Worm (Caenorhabditis elegans) whole organism, mixed stage, embryonic: ENCODE results near the gene M117.6.

Source experiments
- blmp-1 ChIP-seq: fragments of 150-350 bp; optimal IDR thresholded peaks from 2 replicates; lab custom pipeline; 2014; ENCODE audit warnings: missing biosample characterization, missing genetic modification characterization
- elt-1 ChIP-seq: sonication (generic microtip); optimal IDR thresholded peaks from 2 replicates; lab custom pipeline; 2017; ENCODE audit warnings: missing genetic modification characterization, mild to moderate bottlenecking, missing compliant biosample characterization, antibody characterized with exemption, moderate library complexity, borderline replicate concordance; ENCODE audit not compliant: insufficient read depth
- nhr-237 ChIP-seq: fragments of 150-350 bp; optimal IDR thresholded peaks from 2 replicates; lab custom pipeline; 2014; ENCODE audit warnings: missing biosample characterization, missing genetic modification characterization
- nhr-76 ChIP-seq: sonication (generic microtip); optimal IDR thresholded peaks from 2 replicates; lab custom pipeline; 2017; ENCODE audit warnings: missing biosample characterization, missing genetic modification characterization
- sptf-1 ChIP-seq: sonication (generic microtip); optimal IDR thresholded peaks from 2 replicates; lab custom pipeline; 2017; ENCODE audit warnings: mild to moderate bottlenecking, missing genetic modification characterization, moderate library complexity, missing compliant biosample characterization
- unc-39 ChIP-seq: fragments of 150-350 bp; optimal IDR thresholded peaks from 2 replicates; lab custom pipeline; 2014; ENCODE audit warnings: missing biosample characterization, missing genetic modification characterization

DNA sequence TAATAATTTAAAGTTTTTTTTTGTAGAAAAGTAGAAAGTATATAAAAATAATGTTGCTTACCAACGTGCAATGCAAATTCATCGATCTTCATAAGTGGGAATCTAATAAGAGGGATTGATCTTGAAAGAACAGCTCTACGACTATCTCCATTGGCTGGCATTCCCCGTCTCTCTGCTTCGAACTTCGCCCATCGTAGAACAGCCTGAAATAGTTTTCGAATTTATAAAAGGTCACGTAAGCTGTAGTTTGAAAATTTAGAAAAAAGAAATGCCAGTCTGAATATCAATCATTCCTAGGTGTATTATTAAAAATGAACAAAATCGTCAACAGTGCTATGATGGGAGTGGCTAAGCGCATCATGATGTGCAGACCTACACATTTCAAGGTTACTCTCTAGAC lies 24.0 kb upstream of the M117.6 start, which contains the start of gene F38H4.5:
- TF ChIP-seq nhr-76 (tag; lab: Kevin White, UChicago) (no peak), sptf-1 (tag; lab: Kevin White, UChicago) (no peak), blmp-1 (tag; lab: Kevin White, UChicago) (no peak), elt-1 (tag; lab: Kevin White, UChicago) (no peak), unc-39 (tag; lab: Kevin White, UChicago) (no peak), nhr-237 (tag; lab: Kevin White, UChicago) (no peak)
